Worm (Caenorhabditis elegans) whole organism, L4/young adult: ENCODE data around the gene C14E2.3.

Experiments used
- W03F9.2 ChIP-seq: fragments of 150-350 bp; optimal IDR thresholded peaks from 2 replicates; lab custom pipeline; 2014; ENCODE audit warnings: missing biosample characterization, missing genetic modification characterization
- dao-5 ChIP-seq: sonication (generic microtip); optimal IDR thresholded peaks from 2 replicates; lab custom pipeline; 2016; ENCODE audit warnings: missing genotype, missing genetic modification characterization, moderate library complexity, missing compliant biosample characterization
- him-1 ChIP-seq: sonication (generic microtip); optimal IDR thresholded peaks from 2 replicates; lab custom pipeline; 2016; ENCODE audit warnings: missing genotype, missing genetic modification reagents, missing genetic modification characterization, missing compliant biosample characterization

C14E2.3 gene

DNA sequence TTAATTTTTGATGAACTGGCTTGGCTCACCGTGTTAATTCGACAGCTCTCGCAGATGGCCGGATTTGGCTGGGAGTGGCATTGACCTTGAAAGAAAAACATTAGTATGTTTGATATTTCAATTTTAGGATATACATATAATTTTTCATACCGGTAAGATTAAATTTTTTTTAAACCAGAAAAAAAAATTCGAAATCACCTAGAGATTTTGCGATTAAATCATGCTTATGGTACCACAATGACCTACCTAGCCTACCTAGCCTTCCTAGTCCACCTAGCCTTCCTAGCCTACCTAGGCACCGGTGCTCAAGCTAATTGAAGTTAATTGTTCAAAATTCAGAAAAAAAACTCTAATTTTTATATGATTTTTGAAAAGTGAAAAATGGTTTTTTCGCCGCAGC, at the start of gene C14E2.3:
Gene C14E2.3, minus strand, starts transcription at position 101 of the 400 bp plus-strand sequence.
- TF ChIP-seq W03F9.2 (tag; lab: Kevin White, UChicago) (no peak), dao-5 (tag; lab: Kevin White, UChicago) (no peak), him-1 (tag; lab: Kevin White, UChicago) (no peak)

DNA sequence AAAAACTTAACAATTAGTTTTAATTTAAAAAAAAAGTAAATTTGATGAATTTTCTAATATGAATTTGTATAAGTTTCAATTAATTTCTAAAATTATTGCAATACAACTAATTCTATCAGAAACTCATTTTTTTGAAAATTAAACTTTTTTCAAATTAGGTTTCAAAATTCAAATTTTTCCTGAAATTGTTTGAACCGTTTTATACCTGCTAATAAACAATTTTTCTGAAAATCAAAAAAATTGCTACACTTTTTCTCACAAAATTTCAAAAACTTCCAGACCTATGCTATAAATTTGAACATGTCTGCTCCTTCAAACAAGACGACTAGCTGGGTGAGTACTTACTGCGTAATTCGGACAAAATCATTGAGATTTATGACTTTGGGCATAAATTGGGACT, 49.1 kb upstream of the C14E2.3 start, which contains the start of gene T26C11.8:
Gene T26C11.8, plus strand, starts transcription at position 301 of the 400 bp plus-strand sequence.
- TF ChIP-seq him-1 (tag; lab: Kevin White, UChicago) (no peak), W03F9.2 (tag; lab: Kevin White, UChicago) (no peak), dao-5 (tag; lab: Kevin White, UChicago) (no peak)

DNA sequence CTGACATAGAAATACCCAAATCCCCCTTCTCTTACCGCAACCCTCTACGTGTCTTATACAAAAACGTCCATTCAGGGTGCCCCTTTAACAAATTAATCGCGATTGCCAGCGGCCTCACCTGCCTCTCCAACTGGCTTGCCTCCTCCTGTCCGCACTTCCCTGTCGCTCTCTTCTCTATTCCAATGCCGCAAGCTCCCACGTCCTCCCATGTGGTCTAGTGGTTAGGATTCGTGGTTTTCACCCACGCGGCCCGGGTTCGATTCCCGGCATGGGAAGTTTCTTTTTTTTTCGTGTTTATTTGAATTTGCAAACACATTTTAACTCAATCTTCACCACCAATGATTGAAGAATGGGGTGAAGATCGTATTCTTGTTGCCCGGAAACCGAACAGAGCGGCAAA, 47.3 kb upstream of the C14E2.3 start:
- TF ChIP-seq dao-5 (tag; lab: Kevin White, UChicago): peak; percentile 8
- TF ChIP-seq W03F9.2 (tag; lab: Kevin White, UChicago): no peak

DNA sequence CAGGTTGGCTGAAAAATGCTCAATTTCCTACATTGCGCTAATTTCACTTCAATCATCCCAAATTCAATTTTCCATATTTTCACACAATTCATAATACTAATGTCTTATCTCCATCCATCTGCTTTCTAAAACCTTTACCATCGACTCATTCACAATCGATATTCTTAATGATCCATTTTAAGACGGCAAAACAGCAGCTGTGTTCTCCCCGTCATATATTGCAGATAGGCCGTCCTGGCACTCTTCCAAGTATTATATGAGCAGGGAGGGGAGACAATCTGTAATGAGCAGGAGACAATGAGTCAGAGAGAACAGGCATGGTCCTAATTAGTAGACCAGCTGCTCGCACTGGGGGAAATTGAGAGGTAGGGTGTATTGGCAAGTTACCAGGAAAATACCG, 46.4 kb upstream of the C14E2.3 start:
- TF ChIP-seq dao-5 (tag; lab: Kevin White, UChicago) (no peak), W03F9.2 (tag; lab: Kevin White, UChicago) (no peak), him-1 (tag; lab: Kevin White, UChicago) (no peak)

DNA sequence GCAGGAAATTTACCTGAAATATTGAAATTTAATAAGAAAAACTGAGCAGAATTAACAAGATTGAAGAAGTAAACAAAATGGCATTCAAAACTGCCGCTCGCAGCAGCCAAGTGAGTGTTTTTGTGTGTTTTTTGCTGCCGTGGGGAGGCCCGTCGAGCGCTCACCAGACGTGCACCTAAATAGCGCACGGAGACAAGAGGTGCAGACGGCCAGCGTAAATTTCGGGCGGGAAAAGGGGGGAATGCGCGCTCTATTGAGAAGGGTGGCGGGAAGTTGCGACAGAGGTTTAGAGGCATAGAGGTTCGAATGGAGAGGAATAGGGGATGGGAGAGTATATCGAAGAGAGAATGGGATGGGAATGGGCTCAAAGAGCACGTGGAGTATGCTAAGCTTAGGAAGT, 44.8 kb upstream of the C14E2.3 start, which contains the start of gene ceh-39:
Gene ceh-39, minus strand, starts transcription at position 13 of the 400 bp plus-strand sequence.
- no peak for TF ChIP-seq dao-5 (tag; lab: Kevin White, UChicago)

DNA sequence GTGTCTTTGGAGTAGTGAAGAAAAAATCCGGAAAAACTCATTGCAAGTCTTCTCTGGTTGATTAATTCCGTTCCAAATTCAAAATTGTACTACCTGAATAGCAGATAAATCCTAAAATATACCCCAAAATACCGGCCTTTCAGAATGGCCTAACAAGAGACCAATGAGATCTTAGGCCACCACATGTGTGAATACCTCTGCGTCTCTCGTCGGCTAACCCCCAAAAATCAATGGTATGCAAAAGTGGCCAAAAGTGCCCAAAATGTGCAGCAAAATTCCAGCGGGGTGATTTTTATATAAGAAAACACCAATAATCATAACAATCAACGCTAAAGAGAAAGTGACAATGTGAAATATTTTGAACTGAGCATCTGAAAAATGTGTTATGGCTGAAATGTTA, 42.3 kb upstream of the C14E2.3 start, which contains the start of gene T26C11.9:
Gene T26C11.9, minus strand, starts transcription at position 254 of the 400 bp plus-strand sequence.
- TF ChIP-seq dao-5 (tag; lab: Kevin White, UChicago) (no peak), him-1 (tag; lab: Kevin White, UChicago) (no peak), W03F9.2 (tag; lab: Kevin White, UChicago) (no peak)

DNA sequence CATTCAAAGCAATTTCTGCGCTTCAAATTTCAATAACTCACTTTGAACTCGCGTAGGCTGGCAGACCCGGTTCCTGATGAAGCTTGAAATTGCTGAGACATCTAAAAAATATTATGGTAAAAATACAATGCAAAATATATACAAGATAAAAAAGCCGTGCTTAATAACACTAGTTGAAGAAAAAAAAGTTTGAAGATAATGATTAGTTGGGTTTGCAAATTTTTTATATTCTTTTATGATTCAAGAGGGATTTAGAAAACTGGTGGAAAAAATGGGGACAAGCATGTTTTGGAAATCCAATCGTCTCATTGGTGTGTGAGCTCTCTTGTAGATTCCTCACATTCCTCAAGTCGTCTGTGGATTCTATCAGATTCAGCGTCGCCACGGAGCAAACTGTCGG, 41.3 kb upstream of the C14E2.3 start, which contains the start of gene ceh-21:
Gene ceh-21, minus strand, starts transcription at position 101 of the 400 bp plus-strand sequence.
- TF ChIP-seq him-1 (tag; lab: Kevin White, UChicago) (no peak), dao-5 (tag; lab: Kevin White, UChicago) (no peak), W03F9.2 (tag; lab: Kevin White, UChicago) (no peak)

DNA sequence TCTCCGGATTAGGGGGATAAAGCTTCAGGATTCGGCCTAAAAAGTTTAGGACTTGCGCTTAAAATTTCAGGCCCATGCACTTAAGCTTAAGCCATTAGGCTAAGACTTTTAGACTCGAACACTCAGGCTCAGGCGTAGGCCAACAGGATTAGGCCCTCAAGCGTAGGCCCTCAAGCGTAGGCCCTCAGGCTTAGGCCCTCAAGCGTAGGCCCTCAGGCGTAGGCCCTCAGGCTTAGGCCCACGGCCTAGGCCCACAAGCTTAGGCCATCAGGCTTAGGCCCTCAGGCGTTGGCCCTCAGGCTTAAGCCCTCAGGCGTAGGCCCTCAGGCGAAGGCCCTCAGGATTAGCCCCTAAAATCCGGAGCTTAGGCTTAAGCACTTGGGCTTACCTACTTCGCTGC, 39.2 kb upstream of the C14E2.3 start:
- TF ChIP-seq him-1 (tag; lab: Kevin White, UChicago) (no peak), dao-5 (tag; lab: Kevin White, UChicago) (no peak), W03F9.2 (tag; lab: Kevin White, UChicago) (no peak)

DNA sequence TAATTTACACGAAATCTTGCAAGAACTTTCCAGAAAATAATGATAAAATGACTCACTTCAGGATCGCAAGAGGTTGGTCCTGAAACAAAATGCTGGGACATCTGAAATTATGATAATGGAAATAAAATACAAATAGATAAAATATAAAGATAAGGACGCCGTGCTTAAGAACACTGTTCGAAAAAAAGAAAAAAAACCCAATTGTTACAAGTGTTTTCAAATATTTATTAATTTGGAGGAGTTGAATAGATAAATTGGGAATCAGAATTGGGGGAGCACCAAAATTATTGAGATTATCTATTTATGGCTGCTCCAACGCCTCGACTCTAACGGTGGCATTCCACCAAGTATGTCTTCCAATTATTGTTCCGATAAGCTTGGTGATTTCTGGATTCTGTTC, 37.2 kb upstream of the C14E2.3 start, which contains the start of gene ceh-41:
Gene ceh-41, minus strand, starts transcription at position 101 of the 400 bp plus-strand sequence.
- TF ChIP-seq him-1 (tag; lab: Kevin White, UChicago) (no peak), dao-5 (tag; lab: Kevin White, UChicago) (no peak), W03F9.2 (tag; lab: Kevin White, UChicago) (no peak)

DNA sequence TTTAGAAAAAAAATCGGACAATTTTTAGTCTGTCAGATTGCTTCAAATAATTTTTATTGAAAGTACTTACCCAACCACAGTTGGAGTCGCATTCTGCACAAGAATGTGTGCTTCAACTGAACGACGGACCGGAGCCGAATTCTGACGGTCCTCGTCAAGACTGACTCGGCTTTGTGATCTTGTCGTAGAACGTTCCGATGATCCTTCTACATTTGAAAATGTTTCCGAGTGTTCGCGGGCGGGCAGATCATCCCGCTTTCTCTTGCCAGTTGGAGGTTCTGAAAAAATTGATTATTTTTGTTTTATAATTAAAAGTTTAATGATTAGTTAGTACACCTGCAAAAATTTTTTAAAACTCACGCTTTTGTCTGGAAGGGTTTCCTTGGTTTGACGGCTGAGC, 36.3 kb upstream of the C14E2.3 start:
- TF ChIP-seq W03F9.2 (tag; lab: Kevin White, UChicago) (no peak), him-1 (tag; lab: Kevin White, UChicago) (no peak), dao-5 (tag; lab: Kevin White, UChicago) (no peak)

DNA sequence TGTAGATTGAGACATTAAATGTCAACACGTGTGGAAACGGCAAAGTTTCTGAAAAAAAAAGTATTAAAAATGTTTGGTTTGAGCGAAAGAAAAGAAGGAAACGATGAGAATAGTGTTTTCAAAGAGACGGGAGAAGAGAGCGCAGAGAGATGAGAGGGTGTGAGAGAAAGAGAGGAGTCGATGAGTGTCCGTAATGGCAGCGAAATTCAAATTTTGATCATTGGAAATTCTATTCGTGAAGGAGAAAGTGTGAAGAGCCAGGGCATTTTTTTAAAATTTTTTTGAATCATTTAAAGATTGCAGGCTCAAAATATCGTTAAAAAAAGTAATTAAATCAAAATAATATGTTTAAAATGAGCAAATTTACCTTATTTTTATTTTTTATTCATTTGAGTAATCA, 34.2 kb upstream of the C14E2.3 start, which contains the start of gene T26C11.4:
Gene T26C11.4, minus strand, starts transcription at position 54 of the 400 bp plus-strand sequence.
- TF ChIP-seq dao-5 (tag; lab: Kevin White, UChicago): no peak
- no peak for TF ChIP-seq him-1 (tag; lab: Kevin White, UChicago)
- no peak for TF ChIP-seq W03F9.2 (tag; lab: Kevin White, UChicago)

DNA sequence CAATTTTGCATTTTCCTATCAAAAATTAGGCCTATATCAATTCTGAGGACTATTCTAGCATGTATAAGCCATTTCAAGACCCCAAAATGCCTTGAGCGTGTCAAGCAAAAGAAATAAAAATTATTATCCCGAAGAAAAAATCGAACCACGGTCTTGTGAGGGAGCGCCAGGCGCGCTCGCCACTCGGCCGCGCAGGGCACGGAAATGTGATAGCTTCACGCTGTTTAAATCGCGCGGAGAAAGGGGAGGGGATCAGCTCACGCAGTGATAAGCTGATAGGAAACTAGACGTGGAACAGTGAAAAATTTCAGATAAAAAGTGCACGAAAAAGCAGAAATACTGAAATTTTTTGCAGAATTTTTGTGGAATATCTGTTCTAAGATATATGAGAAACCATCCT, 26.4 kb upstream of the C14E2.3 start:
- TF ChIP-seq W03F9.2 (tag; lab: Kevin White, UChicago): no peak
- TF ChIP-seq him-1 (tag; lab: Kevin White, UChicago): peak; percentile 45
- peak; percentile 58 for TF ChIP-seq dao-5 (tag; lab: Kevin White, UChicago)

DNA sequence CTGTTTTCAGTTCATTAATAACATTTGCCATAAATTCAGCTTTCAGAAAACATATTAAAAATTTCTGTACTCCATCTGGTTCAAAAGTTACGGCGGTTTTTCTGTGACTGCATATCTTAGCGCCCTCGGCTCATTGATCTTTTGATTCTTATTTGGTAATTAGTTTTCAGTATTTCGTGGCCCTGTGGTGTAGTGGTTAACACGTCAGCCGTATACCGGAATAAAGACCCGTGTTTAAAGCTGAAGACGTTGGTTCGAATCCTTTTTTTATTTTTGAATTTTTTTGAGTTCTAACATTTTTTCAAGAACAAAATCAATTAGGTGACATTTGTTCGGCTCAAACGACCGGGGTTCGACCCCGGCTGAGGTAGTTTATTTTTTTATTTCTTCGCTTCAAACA, 19.1 kb upstream of the C14E2.3 start:
- TF ChIP-seq W03F9.2 (tag; lab: Kevin White, UChicago) (no peak), him-1 (tag; lab: Kevin White, UChicago) (no peak), dao-5 (tag; lab: Kevin White, UChicago) (no peak)

DNA sequence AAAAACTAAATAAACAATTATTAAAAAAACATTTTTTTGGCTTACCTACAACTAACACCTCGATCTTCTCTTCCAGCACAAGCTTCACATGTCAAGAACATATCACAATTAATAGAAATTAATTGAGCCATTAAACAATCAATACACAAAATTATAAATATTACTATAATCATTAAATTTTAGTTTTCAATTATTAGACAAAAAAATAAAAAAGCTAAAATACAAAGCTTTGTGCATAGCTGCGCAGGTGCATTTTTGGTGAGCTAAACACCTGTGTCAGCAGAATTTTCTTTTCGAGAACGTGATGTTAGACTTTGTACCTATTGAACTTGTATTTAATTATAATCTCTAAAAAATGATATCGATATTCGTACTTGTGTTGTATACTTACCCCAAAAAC, 18.6 kb upstream of the C14E2.3 start, which contains the start of gene C14E2.6:
Gene C14E2.6, minus strand, starts transcription at position 101 of the 400 bp plus-strand sequence.
- TF ChIP-seq dao-5 (tag; lab: Kevin White, UChicago) (no peak), W03F9.2 (tag; lab: Kevin White, UChicago) (no peak), him-1 (tag; lab: Kevin White, UChicago) (no peak)
